Worm (Caenorhabditis elegans): ENCODE data around the gene lgc-37.

lgc-37 gene

ce11 chrIII:12750831-12751230 lies 34.1 kb upstream of the lgc-37 start, which contains the start of the genes irld-60 and irld-20:
Gene irld-60, minus strand, starts transcription at chrIII:12750931.
Gene irld-20, plus strand, starts transcription at chrIII:12751109.
- no peak for TF ChIP-seq ceh-19 (GFP tag; optimal IDR thresholded peaks at IDR 0.05)
- no peak for TF ChIP-seq pag-3 (tag; optimal IDR thresholded peaks at IDR 0.05; ENCODE audit: borderline replicate concordance)
- TF ChIP-seq elt-4 (tag; optimal IDR thresholded peaks at IDR 0.05), result no peak
- no peak for TF ChIP-seq ets-4 (tag; optimal IDR thresholded peaks at IDR 0.05)

ce11 chrIII:12755048-12755447 lies 29.9 kb upstream of the lgc-37 start, which contains the start of gene srw-10:
Gene srw-10, plus strand, starts transcription at chrIII:12755348.
- TF ChIP-seq nhr-11 (tag; optimal IDR thresholded peaks at IDR 0.05), result no peak

DNA sequence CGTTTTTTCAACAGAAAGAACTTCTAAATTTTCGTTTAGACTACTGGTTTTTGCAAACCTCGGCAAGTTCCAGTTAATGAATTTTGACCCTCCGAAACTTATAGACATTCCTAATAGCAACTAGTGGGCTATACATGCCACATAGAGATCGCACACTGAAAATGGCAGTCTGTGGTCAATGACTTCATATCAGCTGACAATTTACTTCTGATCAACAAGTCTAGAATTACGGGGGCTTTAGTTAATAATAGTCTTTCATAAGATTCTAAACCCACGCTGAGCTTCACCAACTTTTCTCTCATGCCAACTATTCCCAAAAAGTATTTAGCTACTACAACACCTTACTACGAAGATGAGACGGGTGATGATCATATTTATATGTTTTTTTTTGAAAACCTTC lies 27.6 kb upstream of the lgc-37 start, which contains the start of gene srw-9:
Gene srw-9, plus strand, starts transcription at position 301 of the 400 bp plus-strand sequence.
- TF ChIP-seq pha-4 (tag; optimal IDR thresholded peaks at IDR 0.05), result no peak
- TF ChIP-seq ceh-14 (tag; optimal IDR thresholded peaks at IDR 0.05), result no peak
- no peak for TF ChIP-seq dve-1 (tag; optimal IDR thresholded peaks at IDR 0.05)
- TF ChIP-seq unc-86 (tag; optimal IDR thresholded peaks at IDR 0.05), result no peak
- TF ChIP-seq odd-2 (tag; optimal IDR thresholded peaks at IDR 0.05), result no peak
- TF ChIP-seq pqm-1 (tag; optimal IDR thresholded peaks at IDR 0.05), result no peak
- TF ChIP-seq pax-1 (tag; optimal IDR thresholded peaks at IDR 0.05), result no peak
- TF ChIP-seq npax-4 (tag; optimal IDR thresholded peaks at IDR 0.05), result no peak

- no peak for TF ChIP-seq lin-11 (tag; optimal IDR thresholded peaks at IDR 0.05)
- TF ChIP-seq nhr-11 (tag; optimal IDR thresholded peaks at IDR 0.05), result no peak
- TF ChIP-seq sdc-2 (tag; optimal IDR thresholded peaks at IDR 0.05), result no peak
- no peak for TF ChIP-seq hlh-6 (tag; optimal IDR thresholded peaks at IDR 0.05)
- no peak for TF ChIP-seq nfya-1 (tag; optimal IDR thresholded peaks at IDR 0.05)
- TF ChIP-seq ahr-1 (tag; optimal IDR thresholded peaks at IDR 0.05), result no peak
- TF ChIP-seq che-1 (tag; optimal IDR thresholded peaks at IDR 0.05), result no peak
- TF ChIP-seq fkh-6 (tag; optimal IDR thresholded peaks at IDR 0.05), result no peak
- no peak for TF ChIP-seq ama-1 (optimal IDR thresholded peaks at IDR 0.05)
- TF ChIP-seq ceh-9 (tag; optimal IDR thresholded peaks at IDR 0.05), result no peak
- no peak for TF ChIP-seq dve-1 (tag; optimal IDR thresholded peaks at IDR 0.05)
- TF ChIP-seq odd-2 (tag; optimal IDR thresholded peaks at IDR 0.05), result no peak
- TF ChIP-seq hlh-13 (GFP tag; optimal IDR thresholded peaks at IDR 0.05), result no peak
- TF ChIP-seq ceh-31 (tag; optimal IDR thresholded peaks at IDR 0.05), result no peak
- no peak for TF ChIP-seq elt-2 (tag; optimal IDR thresholded peaks at IDR 0.05)
- no peak for TF ChIP-seq dmd-4 (tag; optimal IDR thresholded peaks at IDR 0.05; ENCODE audit: borderline replicate concordance)
- no peak for TF ChIP-seq tbx-2 (tag; optimal IDR thresholded peaks at IDR 0.05)
- TF ChIP-seq sox-2 (GFP tag; IDR thresholded peaks at IDR 0.05), result no peak
- TF ChIP-seq ceh-24 (tag; optimal IDR thresholded peaks at IDR 0.05), result no peak
These were observed 20.7 kb upstream of the lgc-37 start, which contains the start of the genes irld-19 and irld-61 for ce11 chrIII:12764241-12764640. Gene irld-19, minus strand, starts transcription at chrIII:12764341. Gene irld-61, plus strand, starts transcription at chrIII:12764553.

DNA sequence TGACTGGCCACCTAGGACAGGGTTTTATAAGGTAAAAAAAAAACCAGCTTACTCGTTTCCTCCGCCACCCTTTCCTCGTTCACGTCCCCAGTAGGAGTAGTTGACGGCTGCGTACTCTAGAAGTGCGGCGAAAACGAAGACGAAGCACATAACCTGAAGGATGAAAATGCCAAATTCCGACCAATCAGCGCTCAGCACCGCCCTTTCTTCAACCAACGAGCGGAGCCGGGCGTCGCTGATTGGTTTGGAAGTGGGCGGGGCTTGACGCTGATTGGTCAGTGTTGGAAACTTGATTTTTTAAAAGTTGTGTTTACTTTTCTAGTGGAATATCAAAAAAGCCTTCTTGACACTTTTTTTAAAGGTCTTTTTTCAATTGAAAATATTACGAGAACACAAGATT lies 11.2 kb upstream of the lgc-37 start:
- no peak for TF ChIP-seq ztf-16 (tag; optimal IDR thresholded peaks at IDR 0.05)
- peak; percentile 95 for TF ChIP-seq nfya-1 (tag; optimal IDR thresholded peaks at IDR 0.05)
- TF ChIP-seq pat-9 (tag; optimal IDR thresholded peaks at IDR 0.05), result no peak
- no peak for TF ChIP-seq hlh-15 (tag; optimal IDR thresholded peaks at IDR 0.05)
- no peak for TF ChIP-seq pqm-1 (tag; optimal IDR thresholded peaks at IDR 0.05)

DNA sequence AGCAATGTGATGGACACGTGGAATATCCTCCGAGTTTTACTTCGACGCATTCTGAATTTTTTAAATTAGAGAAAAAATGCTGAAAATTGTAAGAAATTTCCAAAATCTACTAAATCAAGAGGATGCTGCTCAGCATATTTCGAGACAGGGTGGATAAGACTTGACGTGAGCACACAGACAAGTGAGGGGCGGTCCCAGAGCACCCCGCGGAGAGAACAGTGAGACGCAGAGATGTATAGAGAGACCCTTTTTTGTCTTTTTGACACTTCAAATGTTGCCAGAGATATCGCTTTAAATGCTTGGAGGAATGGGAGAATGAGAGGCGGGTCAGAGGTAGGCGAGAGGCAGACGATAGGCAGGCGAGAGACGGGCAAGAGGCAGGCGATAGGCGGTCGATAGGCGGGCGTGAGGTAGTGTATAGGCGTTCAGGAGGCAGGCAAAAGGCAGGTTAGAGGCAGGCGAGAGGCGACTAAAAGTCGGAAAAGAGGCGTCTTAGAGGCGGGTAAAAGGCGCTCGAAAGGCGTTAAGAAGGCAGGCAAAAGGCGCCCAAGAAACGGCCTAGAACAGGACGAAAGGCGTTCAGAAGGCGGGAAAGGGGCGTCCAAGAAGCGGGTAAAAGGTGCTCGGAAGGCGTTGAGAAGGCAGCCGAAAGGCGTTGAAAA lies 5.1 kb upstream of the lgc-37 start, which contains the start of gene gab-1:
Gene gab-1, minus strand, starts transcription at position 51 of the 662 bp plus-strand sequence.
- TF ChIP-seq K02D7.2 (tag; optimal IDR thresholded peaks at IDR 0.05) (peak; percentile 28), hlh-8 (tag; optimal IDR thresholded peaks at IDR 0.05) (no peak), sox-2 (GFP tag; IDR thresholded peaks at IDR 0.05) (no peak), ceh-14 (tag; optimal IDR thresholded peaks at IDR 0.05) (peak; percentile 12), hlh-13 (GFP tag; optimal IDR thresholded peaks at IDR 0.05) (no peak), C08G9.2 (tag; optimal IDR thresholded peaks at IDR 0.05) (no peak), ama-1 (optimal IDR thresholded peaks at IDR 0.05) (no peak)
